Worm (Caenorhabditis elegans): ENCODE measurements around the gene C51E3.9.

DNA sequence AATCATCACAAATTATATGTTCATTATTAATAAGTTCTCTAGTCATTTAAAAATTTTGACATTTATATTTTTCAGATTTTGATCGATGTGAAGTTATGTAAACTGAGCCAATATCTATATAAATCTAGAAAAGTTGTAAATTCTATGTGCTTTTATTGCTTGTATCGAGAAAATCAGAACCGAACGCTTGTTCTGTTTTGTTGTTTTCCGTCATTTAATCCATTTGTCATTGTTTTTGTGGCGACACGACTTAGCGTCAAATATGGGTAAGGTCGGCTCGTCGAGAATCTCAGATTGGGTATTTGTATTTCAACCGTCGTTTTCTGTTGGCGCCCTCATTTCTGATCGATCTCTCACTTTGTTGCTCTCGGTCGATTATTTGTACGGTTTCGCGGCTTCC lies 31.4 kb upstream of the C51E3.9 start, which contains the start of gene cht-5:
- TF ChIP-seq T22C8.4 (GFP tag; IDR thresholded peaks at IDR 0.05) (no peak), cog-1 (tag; optimal IDR thresholded peaks at IDR 0.05) (no peak), ref-1 (GFP tag; conservative IDR thresholded peaks at IDR 0.05) (no peak), tab-1 (GFP tag; IDR thresholded peaks at IDR 0.05) (no peak), flt-1 (GFP tag; IDR thresholded peaks at IDR 0.05) (no peak), ztf-23 (GFP tag; IDR thresholded peaks at IDR 0.05) (no peak), med-1 (GFP tag; optimal IDR thresholded peaks at IDR 0.05; ENCODE audit: insufficient read depth) (no peak)

Measured in whole organism, midembryonic.